Worm (Caenorhabditis elegans): ENCODE data around the gene str-129.

ce11 chrV:8132926-8133325 lies 40.6 kb upstream of the str-129 start, which contains the start of gene D1014.4:
- no peak for TF ChIP-seq hlh-12 (tag; optimal IDR thresholded peaks at IDR 0.05)
- no peak for TF ChIP-seq madf-3 (GFP tag; IDR thresholded peaks at IDR 0.05)
- TF ChIP-seq dpl-1 (GFP tag; optimal IDR thresholded peaks at IDR 0.05), result no peak
- TF ChIP-seq cebp-1 (GFP tag; IDR thresholded peaks at IDR 0.05), result no peak
- no peak for TF ChIP-seq cebp-1 (tag; optimal IDR thresholded peaks at IDR 0.05)
- no peak for TF ChIP-seq D2030.7 (GFP tag; IDR thresholded peaks at IDR 0.05)

Measured in whole organism, young adult.